Worm (Caenorhabditis elegans): Measurements from ENCODE around the gene aat-3.

DNA sequence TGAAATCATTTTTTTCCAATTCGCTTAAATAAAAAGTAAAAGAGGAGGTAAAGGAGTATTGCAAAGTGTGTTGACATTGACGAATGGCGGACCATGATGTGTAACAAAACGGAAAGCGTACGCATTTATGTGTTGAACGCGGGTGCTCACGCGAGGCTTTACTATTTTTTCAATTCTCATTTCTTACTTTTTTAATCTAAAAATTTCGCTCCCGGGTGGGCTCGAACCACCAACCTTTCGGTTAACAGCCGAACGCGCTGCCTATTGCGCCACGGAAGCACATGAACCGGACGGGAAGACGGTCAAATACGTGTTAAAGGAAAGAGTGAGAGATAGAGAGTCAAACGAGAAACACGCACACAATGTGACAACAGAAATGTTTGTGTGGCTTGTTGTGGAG lies 2.7 kb upstream of the aat-3 start:
- TF ChIP-seq flt-1 (GFP tag; IDR thresholded peaks at IDR 0.05), result peak; percentile 83
- peak; percentile 90 for TF ChIP-seq F13C5.2 (tag; optimal IDR thresholded peaks at IDR 0.05)
- TF ChIP-seq scrt-1 (GFP tag; IDR thresholded peaks at IDR 0.05), result peak; percentile 88
- TF ChIP-seq ceh-13 (GFP tag; optimal IDR thresholded peaks at IDR 0.05), result peak; percentile 87
- peak; percentile 91 for TF ChIP-seq tbx-11 (GFP tag; IDR thresholded peaks at IDR 0.05)
- TF ChIP-seq ama-1 (optimal IDR thresholded peaks at IDR 0.05), result no peak
- peak; percentile 78 for TF ChIP-seq hmbx-1 (tag; optimal IDR thresholded peaks at IDR 0.05)
- TF ChIP-seq pes-1 (GFP tag; IDR thresholded peaks at IDR 0.05), result peak; percentile 94
- TF ChIP-seq aly-1 (tag; optimal IDR thresholded peaks at IDR 0.05), result peak; percentile 87
- TF ChIP-seq sea-1 (GFP tag; conservative IDR thresholded peaks at IDR 0.05), result peak; percentile 91
- TF ChIP-seq B0310.2 (tag; optimal IDR thresholded peaks at IDR 0.05), result peak; percentile 78
- peak; percentile 78 for TF ChIP-seq tra-4 (tag; optimal IDR thresholded peaks at IDR 0.05)
- peak; percentile 96 for TF ChIP-seq hmg-4 (GFP tag; optimal IDR thresholded peaks at IDR 0.05)
